Fruit fly (Drosophila melanogaster): ENCODE measurements around the gene CG11899.

Gene CG11899

dm6 chr3R:29157418-29158398, 42.5 kb upstream of the CG11899 start, which contains the start of gene rdog (continued):
- TF ChIP-seq ATbp (GFP tag; optimal IDR thresholded peaks at IDR 0.05) = peak; percentile 38
- TF ChIP-seq CG1602 (GFP tag; optimal IDR thresholded peaks at IDR 0.05) = peak; percentile 82
- TF ChIP-seq mld (GFP tag; IDR thresholded peaks at IDR 0.05; ENCODE audit: partially characterized antibody) = no peak
- TF ChIP-seq CG9797 (GFP tag; optimal IDR thresholded peaks at IDR 0.05) = no peak
- TF ChIP-seq CG9817 (tag; optimal IDR thresholded peaks at IDR 0.05) = peak; percentile 79
- peak; percentile 48 for TF ChIP-seq sd (tag; optimal IDR thresholded peaks at IDR 0.05)
- TF ChIP-seq Atf6 (GFP tag; IDR thresholded peaks at IDR 0.05) = peak; percentile 82
- TF ChIP-seq cwo (GFP tag; optimal IDR thresholded peaks at IDR 0.05) = peak; percentile 53
- TF ChIP-seq sna (GFP tag; IDR thresholded peaks at IDR 0.05; ENCODE audit: partially characterized antibody) = no peak
- peak; percentile 58 for TF ChIP-seq NC2α (GFP tag; optimal IDR thresholded peaks at IDR 0.05)
- peak; percentile 74 for TF ChIP-seq CG12744 (GFP tag; optimal IDR thresholded peaks at IDR 0.05)
- TF ChIP-seq Dek (tag; optimal IDR thresholded peaks at IDR 0.05) = peak; percentile 65
- TF ChIP-seq CG30403 (GFP tag; optimal IDR thresholded peaks at IDR 0.05) = peak; percentile 88
- TF ChIP-seq CTCF (GFP tag; optimal IDR thresholded peaks at IDR 0.05) = no peak
- TF ChIP-seq gt (GFP tag; IDR thresholded peaks at IDR 0.05) = no peak
- TF ChIP-seq amos (GFP tag; IDR thresholded peaks at IDR 0.05; ENCODE audit: partially characterized antibody) = peak; percentile 43; the same call in 1 of the 2 replicates
- TF ChIP-seq CG2129 (GFP tag; IDR thresholded peaks at IDR 0.05; ENCODE audit: partially characterized antibody) = no peak
- TF ChIP-seq zfh2 (GFP tag; optimal IDR thresholded peaks at IDR 0.05) = peak; percentile 76
- peak; percentile 82 for TF ChIP-seq bcd (GFP tag; optimal IDR thresholded peaks at IDR 0.05)
- peak; percentile 47 for TF ChIP-seq CG6689 (GFP tag; IDR thresholded peaks at IDR 0.05)
- no peak for TF ChIP-seq jing (GFP tag; optimal IDR thresholded peaks at IDR 0.05)
- peak; percentile 71 for TF ChIP-seq Bdp1 (GFP tag; optimal IDR thresholded peaks at IDR 0.05)
- no peak for TF ChIP-seq Oaz (GFP tag; IDR thresholded peaks at IDR 0.05)
- TF ChIP-seq gcm (GFP tag; optimal IDR thresholded peaks at IDR 0.05) = peak; percentile 68
- no peak for TF ChIP-seq Hr39 (optimal IDR thresholded peaks at IDR 0.05)
- peak; percentile 80 for TF ChIP-seq ind (GFP tag; optimal IDR thresholded peaks at IDR 0.05)
- no peak for TF ChIP-seq unc-4 (GFP tag; IDR thresholded peaks at IDR 0.05; ENCODE audit: partially characterized antibody)
- peak; percentile 73 for TF ChIP-seq tap (tag; optimal IDR thresholded peaks at IDR 0.05)
- TF ChIP-seq HmgZ (tag; optimal IDR thresholded peaks at IDR 0.05) = peak; percentile 81
- TF ChIP-seq CG11723 (GFP tag; optimal IDR thresholded peaks at IDR 0.05) = peak; percentile 67
- TF ChIP-seq CG18011 (GFP tag; optimal IDR thresholded peaks at IDR 0.05) = peak; percentile 1
- TF ChIP-seq HHEX (GFP tag; optimal IDR thresholded peaks at IDR 0.05) = peak; percentile 75
- peak; percentile 62 for TF ChIP-seq btn (GFP tag; optimal IDR thresholded peaks at IDR 0.05)
- TF ChIP-seq sug (tag; optimal IDR thresholded peaks at IDR 0.05) = peak; percentile 77
- peak; percentile 49 for TF ChIP-seq CG10565 (GFP tag; optimal IDR thresholded peaks at IDR 0.05)
- TF ChIP-seq tna (GFP tag; IDR thresholded peaks at IDR 0.05; ENCODE audit: partially characterized antibody) = no peak
- TF ChIP-seq CHES-1-like (GFP tag; optimal IDR thresholded peaks at IDR 0.05) = peak; percentile 79
- no peak for TF ChIP-seq Vsx1 (GFP tag; optimal IDR thresholded peaks at IDR 0.05)
- TF ChIP-seq yki (optimal IDR thresholded peaks at IDR 0.05) = peak; percentile 5
- peak; percentile 69 for TF ChIP-seq CG12155 (GFP tag; optimal IDR thresholded peaks at IDR 0.05)
- TF ChIP-seq pros (GFP tag; optimal IDR thresholded peaks at IDR 0.05) = no peak
- peak; percentile 73 for TF ChIP-seq fd96Cb (tag; optimal IDR thresholded peaks at IDR 0.05)
- peak; percentile 53 for TF ChIP-seq HLH3B (GFP tag; IDR thresholded peaks at IDR 0.05)
- TF ChIP-seq CG11695 (GFP tag; IDR thresholded peaks at IDR 0.05) = no peak
- TF ChIP-seq knrl (GFP tag; IDR thresholded peaks at IDR 0.05; ENCODE audit: partially characterized antibody) = no peak; the same call in 2 of the 3 replicates
- peak; percentile 85 for TF ChIP-seq Atf-2 (GFP tag; optimal IDR thresholded peaks at IDR 0.05)
- TF ChIP-seq CG11398 (GFP tag; optimal IDR thresholded peaks at IDR 0.05) = peak; percentile 72
- peak; percentile 59 for TF ChIP-seq salm (tag; optimal IDR thresholded peaks at IDR 0.05)
- TF ChIP-seq E2f1 (GFP tag; IDR thresholded peaks at IDR 0.05) = no peak; the same call in 1 of the 2 replicates

Data from whole organism, embryonic.